Worm (Caenorhabditis elegans) whole organism, young adult: ENCODE measurements around the gene gtap-2.

Experiments
- B0035.1 ChIP-seq: sonication (generic microtip); optimal IDR thresholded peaks from 2 replicates; lab custom pipeline; 2016; ENCODE audit warnings: missing genetic modification characterization, mild to moderate bottlenecking, missing compliant biosample characterization, missing genotype, missing genetic modification reagents
- B0261.1 ChIP-seq: sonication (generic microtip); optimal IDR thresholded peaks from 2 replicates; lab custom pipeline; 2016; ENCODE audit warnings: mild to moderate bottlenecking, missing genetic modification characterization, moderate library complexity, missing compliant biosample characterization
- C06A6.2 ChIP-seq: fragments of 200-800 bp; sonication (Bioruptor generic); conservative IDR thresholded peaks from 2 replicates; pipeline ENCODE4 v1.3.6; 2022; ENCODE audit warnings: missing genetic modification characterization, missing compliant biosample characterization
- F10E7.11 ChIP-seq: sonication (generic microtip); optimal IDR thresholded peaks from 2 replicates; lab custom pipeline; 2017; ENCODE audit warnings: mild to moderate bottlenecking, missing genetic modification characterization, moderate library complexity, missing compliant biosample characterization
- F22D6.2 ChIP-seq: sonication (generic microtip); optimal IDR thresholded peaks from 2 replicates; lab custom pipeline; 2016; ENCODE audit warnings: mild to moderate bottlenecking, missing genetic modification characterization, missing compliant biosample characterization
- F37B4.10 ChIP-seq: fragments of 200-800 bp; sonication (Bioruptor generic); IDR thresholded peaks from 2 replicates; pipeline ENCODE4 v1.3.6; 2022; ENCODE audit warnings: missing genetic modification characterization, missing compliant biosample characterization
- F39B2.1 ChIP-seq: fragments of 200-800 bp; sonication (Bioruptor generic); IDR thresholded peaks from 2 replicates; pipeline ENCODE4 v1.3.6; 2022; ENCODE audit warnings: missing genetic modification reagents, missing genetic modification characterization, missing compliant biosample characterization
- F52B5.7 ChIP-seq: sonication (generic microtip); optimal IDR thresholded peaks from 2 replicates; lab custom pipeline; 2016; ENCODE audit warnings: mild to moderate bottlenecking, missing genetic modification characterization, missing compliant biosample characterization
- F57C9.4 ChIP-seq: sonication (generic microtip); optimal IDR thresholded peaks from 2 replicates; lab custom pipeline; 2017; ENCODE audit warnings: mild to moderate bottlenecking, missing genetic modification characterization, missing compliant biosample characterization
- K11D2.4 ChIP-seq: fragments of 200-800 bp; sonication (Bioruptor generic); IDR thresholded peaks from 2 replicates; pipeline ENCODE4 v1.3.6; 2022; ENCODE audit warnings: missing genetic modification reagents, missing genetic modification characterization, missing compliant biosample characterization
- Y53F4B.3 ChIP-seq: fragments of 200-800 bp; sonication (Bioruptor generic); IDR thresholded peaks from 2 replicates; pipeline ENCODE4 v1.3.6; 2022; ENCODE audit warnings: missing genetic modification reagents, missing genetic modification characterization, missing compliant biosample characterization
- Y53G8AR.9 ChIP-seq: fragments of 200-800 bp; sonication (Bioruptor generic); conservative IDR thresholded peaks from 2 replicates; pipeline ENCODE4 v1.3.6; 2022; ENCODE audit warnings: missing genetic modification reagents, missing genetic modification characterization, missing compliant biosample characterization
- Y79H2A.3 ChIP-seq: fragments of 200-800 bp; sonication (Bioruptor generic); conservative IDR thresholded peaks from 2 replicates; pipeline ENCODE4 v1.3.6; 2022; ENCODE audit warnings: missing genetic modification reagents, missing genetic modification characterization, missing compliant biosample characterization
- Y95B8A.8 ChIP-seq: fragments of 200-800 bp; sonication (Bioruptor generic); IDR thresholded peaks from 2 replicates; pipeline ENCODE4 v1.3.6; 2022; ENCODE audit warnings: missing genetic modification reagents, missing genetic modification characterization, missing compliant biosample characterization
- ZK185.1 ChIP-seq: sonication (generic microtip); optimal IDR thresholded peaks from 2 replicates; lab custom pipeline; 2016; ENCODE audit warnings: mild to moderate bottlenecking, missing genetic modification characterization, missing compliant biosample characterization; ENCODE audit not compliant: poor library complexity, severe bottlenecking
- akir-1 ChIP-seq: fragments of 200-800 bp; sonication (Bioruptor generic); optimal IDR thresholded peaks from 2 replicates; lab custom pipeline; 2018; ENCODE audit warnings: mild to moderate bottlenecking, missing genetic modification characterization, moderate library complexity, missing compliant biosample characterization
- aptf-2 ChIP-seq: fragments of 200-800 bp; sonication (Bioruptor generic); conservative IDR thresholded peaks from 2 replicates; pipeline ENCODE4 v1.3.6; 2022; ENCODE audit warnings: missing genetic modification reagents, missing genetic modification characterization, missing compliant biosample characterization
- aptf-3 ChIP-seq: fragments of 200-800 bp; sonication (Bioruptor generic); IDR thresholded peaks from 2 replicates; pipeline ENCODE4 v1.3.6; 2022; ENCODE audit warnings: missing genetic modification characterization, missing compliant biosample characterization
- atf-7 ChIP-seq: sonication (generic microtip); optimal IDR thresholded peaks from 2 replicates; lab custom pipeline; 2017; ENCODE audit warnings: mild to moderate bottlenecking, missing genetic modification characterization, missing compliant biosample characterization
- attf-3 ChIP-seq: fragments of 200-800 bp; sonication (Bioruptor generic); conservative IDR thresholded peaks from 2 replicates; pipeline ENCODE4 v1.3.6; 2022; ENCODE audit warnings: missing genetic modification reagents, missing genetic modification characterization, missing compliant biosample characterization
- attf-5 ChIP-seq: fragments of 200-800 bp; sonication (Bioruptor generic); optimal IDR thresholded peaks from 2 replicates; lab custom pipeline; 2018; ENCODE audit warnings: mild to moderate bottlenecking, missing genetic modification characterization, missing compliant biosample characterization
- cebp-1 ChIP-seq, 2 experiments: fragments of 200-800 bp in 1 of 2; sonication (Bioruptor generic) in 1 of 2; sonication (generic microtip) in 1 of 2; IDR thresholded peaks in 1 of 2; optimal IDR thresholded peaks in 1 of 2; 2 replicates each; pipeline versions ENCODE4 v1.3.6 to Lab custom; 2017 to 2022; ENCODE audit warnings: missing compliant biosample characterization in 2 of 2, missing genetic modification characterization in 2 of 2, mild to moderate bottlenecking in 1 of 2, missing genetic modification reagents in 1 of 2, moderate library complexity in 1 of 2
- ceh-100 ChIP-seq: fragments of 200-800 bp; sonication (Bioruptor generic); IDR thresholded peaks from 2 replicates; pipeline ENCODE4 v1.3.6; 2022; ENCODE audit warnings: missing genetic modification reagents, missing genetic modification characterization, missing compliant biosample characterization
- ceh-40 ChIP-seq: fragments of 200-800 bp; sonication (Bioruptor generic); IDR thresholded peaks from 2 replicates; pipeline ENCODE4 v1.3.6; 2022; ENCODE audit warnings: missing genetic modification characterization, missing compliant biosample characterization
- dpl-1 ChIP-seq: fragments of 150-350 bp; optimal IDR thresholded peaks from 2 replicates; lab custom pipeline; 2014; ENCODE audit warnings: missing biosample characterization, missing genetic modification reagents, missing genetic modification characterization
- efl-1 ChIP-seq: fragments of 150-350 bp; optimal IDR thresholded peaks from 2 replicates; lab custom pipeline; 2014; ENCODE audit warnings: missing biosample characterization, missing genetic modification reagents, missing genetic modification characterization
- egrh-3 ChIP-seq: fragments of 200-800 bp; sonication (Bioruptor generic); IDR thresholded peaks from 2 replicates; pipeline ENCODE4 v1.3.6; 2022; ENCODE audit warnings: missing genetic modification reagents, missing genetic modification characterization, missing compliant biosample characterization
- fkh-3 ChIP-seq: sonication (generic microtip); optimal IDR thresholded peaks from 2 replicates; lab custom pipeline; 2016; ENCODE audit warnings: mild to moderate bottlenecking, missing genetic modification characterization, missing compliant biosample characterization
- hmg-20 ChIP-seq: fragments of 200-800 bp; sonication (Bioruptor generic); IDR thresholded peaks from 2 replicates; pipeline ENCODE4 v1.3.6; 2022; ENCODE audit warnings: missing genetic modification reagents, missing genetic modification characterization, missing compliant biosample characterization
- hsf-1 ChIP-seq: fragments of 200-800 bp; sonication (Bioruptor generic); IDR thresholded peaks from 2 replicates; pipeline ENCODE4 v1.3.6; 2022; ENCODE audit warnings: missing genetic modification reagents, missing genetic modification characterization, missing compliant biosample characterization
- lag-1 ChIP-seq: fragments of 200-800 bp; sonication (Bioruptor generic); IDR thresholded peaks from 2 replicates; pipeline ENCODE4 v1.3.6; 2022; ENCODE audit warnings: missing genetic modification reagents, missing genetic modification characterization, missing compliant biosample characterization
- let-526 ChIP-seq: fragments of 200-800 bp; sonication (Bioruptor generic); IDR thresholded peaks from 2 replicates; pipeline ENCODE4 v1.3.6; 2022; ENCODE audit warnings: missing genetic modification reagents, missing genetic modification characterization, missing compliant biosample characterization
- lin-35 ChIP-seq, 3 experiments: fragments of 150-350 bp in 2 of 3; sonication (generic microtip) in 1 of 3; optimal IDR thresholded peaks; 2 replicates each; lab custom pipeline; 2014 to 2018; ENCODE audit warnings: missing biosample characterization in 3 of 3, missing genetic modification characterization in 3 of 3, missing genetic modification reagents in 3 of 3
- lin-40 ChIP-seq: sonication (generic microtip); optimal IDR thresholded peaks from 2 replicates; lab custom pipeline; 2016; ENCODE audit warnings: missing genetic modification characterization, mild to moderate bottlenecking, missing compliant biosample characterization, missing genotype, missing genetic modification reagents
- lir-1 ChIP-seq: fragments of 200-800 bp; sonication (Bioruptor generic); conservative IDR thresholded peaks from 2 replicates; pipeline ENCODE4 v1.3.6; 2022; ENCODE audit warnings: missing genetic modification reagents, missing genetic modification characterization, missing compliant biosample characterization
- madf-8 ChIP-seq: fragments of 200-800 bp; sonication (Bioruptor generic); conservative IDR thresholded peaks from 2 replicates; pipeline ENCODE4 v1.3.6; 2022; ENCODE audit warnings: missing genetic modification reagents, missing genetic modification characterization, missing compliant biosample characterization
- mel-28 ChIP-seq: sonication (generic microtip); optimal IDR thresholded peaks from 2 replicates; lab custom pipeline; 2016; ENCODE audit warnings: borderline replicate concordance, mild to moderate bottlenecking, missing genetic modification characterization, missing compliant biosample characterization
- mes-4 ChIP-seq: sonication (generic microtip); optimal IDR thresholded peaks from 2 replicates; lab custom pipeline; 2016; ENCODE audit warnings: missing genotype, missing genetic modification characterization, missing compliant biosample characterization
- nhr-120 ChIP-seq: fragments of 200-800 bp; sonication (Bioruptor generic); IDR thresholded peaks from 2 replicates; pipeline ENCODE4 v1.3.6; 2022; ENCODE audit warnings: missing genetic modification characterization, missing compliant biosample characterization
- pbrm-1 ChIP-seq: fragments of 200-800 bp; sonication (Bioruptor generic); IDR thresholded peaks from 2 replicates; pipeline ENCODE4 v1.3.6; 2022; ENCODE audit warnings: missing genetic modification reagents, missing genetic modification characterization, missing compliant biosample characterization
- sdz-38 ChIP-seq: sonication (generic microtip); optimal IDR thresholded peaks from 2 replicates; lab custom pipeline; 2016; ENCODE audit warnings: missing genotype, missing genetic modification characterization, missing compliant biosample characterization
- somi-1 ChIP-seq: fragments of 200-800 bp; sonication (Bioruptor generic); optimal IDR thresholded peaks from 2 replicates; lab custom pipeline; 2018; ENCODE audit warnings: mild to moderate bottlenecking, missing genetic modification characterization, missing compliant biosample characterization
- tbx-9 ChIP-seq: sonication (generic microtip); optimal IDR thresholded peaks from 2 replicates; lab custom pipeline; 2016; ENCODE audit warnings: borderline replicate concordance, missing genetic modification characterization, inconsistent platforms, missing compliant biosample characterization
- tlf-1 ChIP-seq: fragments of 200-800 bp; sonication (Bioruptor generic); optimal IDR thresholded peaks from 2 replicates; lab custom pipeline; 2018; ENCODE audit warnings: mild to moderate bottlenecking, missing genetic modification characterization, missing compliant biosample characterization
- unc-130 ChIP-seq: sonication (generic microtip); optimal IDR thresholded peaks from 2 replicates; lab custom pipeline; 2016; ENCODE audit warnings: missing genetic modification reagents, missing genetic modification characterization, missing compliant biosample characterization
- zim-3 ChIP-seq: sonication (generic microtip); optimal IDR thresholded peaks from 2 replicates; lab custom pipeline; 2017; ENCODE audit warnings: mild to moderate bottlenecking, missing genetic modification characterization, moderate library complexity, missing compliant biosample characterization
- ztf-25 ChIP-seq: fragments of 200-800 bp; sonication (Bioruptor generic); IDR thresholded peaks from 2 replicates; pipeline ENCODE4 v1.3.6; 2022; ENCODE audit warnings: missing genetic modification reagents, missing genetic modification characterization, missing compliant biosample characterization
- ztf-26 ChIP-seq: sonication (generic microtip); optimal IDR thresholded peaks from 2 replicates; lab custom pipeline; 2017; ENCODE audit warnings: missing genetic modification characterization, missing compliant biosample characterization

The gtap-2 gene

ce11 chrIII:9793592-9794417 is 14.5 kb upstream of the gtap-2 start, which contains the start of the genes R10E11.9 and mcm-6 (continued):
- TF ChIP-seq efl-1 (GFP tag; lab: Kevin White, UChicago) (peak; percentile 87), F57C9.4 (tag; lab: Kevin White, UChicago) (no peak), tlf-1 (GFP tag; lab: Kevin White, UChicago) (peak; percentile 3), lir-1 (GFP tag; lab: Robert Waterston, UW) (no peak), egrh-3 (GFP tag; lab: Robert Waterston, UW) (no peak), akir-1 (no peak), aptf-3 (no peak), dpl-1 (GFP tag; lab: Kevin White, UChicago) (peak; percentile 66), ZK185.1 (tag; lab: Kevin White, UChicago) (no peak), somi-1 (no peak), ceh-100 (GFP tag; lab: Robert Waterston, UW) (no peak), Y53F4B.3 (no peak), B0035.1 (tag; lab: Kevin White, UChicago) (no peak), unc-130 (GFP tag; lab: Kevin White, UChicago) (peak; percentile 37), F52B5.7 (tag; lab: Kevin White, UChicago) (no peak), mes-4 (no peak), K11D2.4 (GFP tag; lab: Robert Waterston, UW) (no peak), mel-28 (tag; lab: Kevin White, UChicago) (no peak), aptf-2 (GFP tag; lab: Robert Waterston, UW) (no peak), Y53G8AR.9 (GFP tag; lab: Robert Waterston, UW) (no peak), let-526 (GFP tag; lab: Robert Waterston, UW) (no peak), sdz-38 (tag; lab: Kevin White, UChicago) (no peak), cebp-1 (GFP tag; IDR thresholded peaks at IDR 0.05; lab: Robert Waterston, UW) (no peak), cebp-1 (tag; optimal IDR thresholded peaks at IDR 0.05; lab: Kevin White, UChicago) (no peak), F10E7.11 (tag; lab: Kevin White, UChicago) (no peak), hmg-20 (GFP tag; lab: Robert Waterston, UW) (no peak), lin-40 (tag; lab: Kevin White, UChicago) (no peak), tbx-9 (tag; lab: Kevin White, UChicago) (no peak), Y79H2A.3 (GFP tag; lab: Robert Waterston, UW) (0 out of 2 replicates have a peak, but pooled peaks have one; percentile 6), ztf-26 (tag; lab: Kevin White, UChicago) (no peak), lag-1 (no peak), madf-8 (GFP tag; lab: Robert Waterston, UW) (peak; percentile 91), atf-7 (tag; lab: Kevin White, UChicago) (no peak), zim-3 (tag; lab: Kevin White, UChicago) (no peak), Y95B8A.8 (GFP tag; lab: Robert Waterston, UW) (no peak), nhr-120 (GFP tag; lab: Robert Waterston, UW) (no peak), ztf-25 (no peak), F37B4.10 (GFP tag; lab: Robert Waterston, UW) (no peak), lin-35 (GFP tag; optimal IDR thresholded peaks at IDR 0.05; lab: Kevin White, UChicago) (no peak), F39B2.1 (no peak), F22D6.2 (tag; lab: Kevin White, UChicago) (no peak), hsf-1 (GFP tag; lab: Robert Waterston, UW) (no peak), ceh-40 (no peak), attf-3 (GFP tag; lab: Robert Waterston, UW) (no peak), fkh-3 (tag; lab: Kevin White, UChicago) (no peak), attf-5 (GFP tag; lab: Kevin White, UChicago) (peak; percentile 0), C06A6.2 (GFP tag; lab: Robert Waterston, UW) (no peak), pbrm-1 (no peak), B0261.1 (tag; lab: Kevin White, UChicago) (no peak)
